Worm (Caenorhabditis elegans): Measurements from ENCODE around the gene cor-1.
A peak's percentile ranks its signal among the peaks of the same experiment; 100 is the strongest.
"Not testable (repeated sequence)": the region's sequence is repeated elsewhere in the genome, so short reads cannot be mapped to it uniquely, and the experiment has no call there.

The cor-1 gene

ce11 chrIII:10218587-10218986 lies 30.3 kb upstream of the cor-1 start, which contains the start of the genes rde-4 and cox-14 (continued):
- TF ChIP-seq ceh-20 (GFP tag; IDR thresholded peaks at IDR 0.05), result no peak
- no peak for TF ChIP-seq Y105C5A.15 (GFP tag; IDR thresholded peaks at IDR 0.05)
- peak; percentile 30 for TF ChIP-seq F37D6.2 (tag; optimal IDR thresholded peaks at IDR 0.05)
- no peak for TF ChIP-seq mxl-3 (GFP tag; optimal IDR thresholded peaks at IDR 0.05)
- TF ChIP-seq nhr-6 (tag; optimal IDR thresholded peaks at IDR 0.05), result peak; percentile 84
- TF ChIP-seq hlh-11 (tag; optimal IDR thresholded peaks at IDR 0.05), result no peak
- no peak for TF ChIP-seq skn-1 (tag; optimal IDR thresholded peaks at IDR 0.05)
- peak; percentile 88 for TF ChIP-seq hlh-30 (tag; optimal IDR thresholded peaks at IDR 0.05; ENCODE audit: insufficient read depth)
- no peak for TF ChIP-seq arid-1 (GFP tag; conservative IDR thresholded peaks at IDR 0.05)
- no peak for TF ChIP-seq Y75B8A.6 (GFP tag; IDR thresholded peaks at IDR 0.05)
- peak; percentile 78 for TF ChIP-seq dve-1 (tag; optimal IDR thresholded peaks at IDR 0.05; ENCODE audit: insufficient read depth)
- TF ChIP-seq aha-1 (tag), result peak; percentile 64
- TF ChIP-seq egl-43 (GFP tag; IDR thresholded peaks at IDR 0.05), result no peak
- TF ChIP-seq tra-1 (GFP tag; IDR thresholded peaks at IDR 0.05), result no peak
- TF ChIP-seq ztf-11 (tag; optimal IDR thresholded peaks at IDR 0.05), result no peak
- TF ChIP-seq ama-1 (optimal IDR thresholded peaks at IDR 0.05), result peak; percentile 18
- TF ChIP-seq spr-3 (GFP tag; optimal IDR thresholded peaks at IDR 0.05), result no peak
- no peak for TF ChIP-seq zip-11 (GFP tag; IDR thresholded peaks at IDR 0.05)
- TF ChIP-seq nhr-237 (tag; optimal IDR thresholded peaks at IDR 0.05), result no peak
- peak; percentile 68 for TF ChIP-seq nhr-28 (tag; optimal IDR thresholded peaks at IDR 0.05)
- TF ChIP-seq lsy-2 (tag; optimal IDR thresholded peaks at IDR 0.05), result peak; percentile 96 to 100
- TF ChIP-seq lin-1 (GFP tag; IDR thresholded peaks at IDR 0.05), result no peak
- no peak for TF ChIP-seq duxl-1 (tag; optimal IDR thresholded peaks at IDR 0.05; ENCODE audit: poor library complexity)
- TF ChIP-seq zag-1 (tag; optimal IDR thresholded peaks at IDR 0.05), result no peak
- TF ChIP-seq ceh-44 (GFP tag; IDR thresholded peaks at IDR 0.05), result no peak
- TF ChIP-seq F44E2.7 (GFP tag; IDR thresholded peaks at IDR 0.05), result no peak
- TF ChIP-seq pqm-1 (tag; optimal IDR thresholded peaks at IDR 0.05), result no peak
- no peak for TF ChIP-seq hif-1 (tag; optimal IDR thresholded peaks at IDR 0.05)
- peak; percentile 66 for TF ChIP-seq nhr-77 (tag; optimal IDR thresholded peaks at IDR 0.05)

- TF ChIP-seq hlh-30 (tag; optimal IDR thresholded peaks at IDR 0.05; ENCODE audit: insufficient read depth); ceh-44 (GFP tag; IDR thresholded peaks at IDR 0.05); fos-1 (tag; optimal IDR thresholded peaks at IDR 0.05): not testable (repeated sequence)
These were observed 27.1 kb upstream of the cor-1 start, which contains the start of gene Y70G10A.4 for ce11 chrIII:10221860-10222259. Y70G10A.4 (plus strand) TSS chrIII:10222160.

ce11 chrIII:10231641-10232040 lies 17.3 kb upstream of the cor-1 start:
- TF ChIP-seq unc-62 (GFP tag; optimal IDR thresholded peaks at IDR 0.05 in 1 of 2) (peak in 1 of 2 experiments; percentile 94), unc-62 (tag; optimal IDR thresholded peaks at IDR 0.05) (no peak), daf-19 (GFP tag; conservative IDR thresholded peaks at IDR 0.05) (no peak), saeg-2 (GFP tag; IDR thresholded peaks at IDR 0.05) (no peak), nhr-237 (tag; optimal IDR thresholded peaks at IDR 0.05) (no peak), spr-3 (GFP tag; optimal IDR thresholded peaks at IDR 0.05) (no peak), mep-1 (tag; optimal IDR thresholded peaks at IDR 0.05) (no peak), ama-1 (optimal IDR thresholded peaks at IDR 0.05) (no peak)

- TF ChIP-seq madf-5 (GFP tag; IDR thresholded peaks at IDR 0.05) (no peak), madf-9 (GFP tag; conservative IDR thresholded peaks at IDR 0.05) (no peak), gei-8 (GFP tag; optimal IDR thresholded peaks at IDR 0.05) (no peak), dve-1 (tag; optimal IDR thresholded peaks at IDR 0.05; ENCODE audit: insufficient read depth) (no peak), nhr-77 (tag; optimal IDR thresholded peaks at IDR 0.05) (no peak), duxl-1 (tag; optimal IDR thresholded peaks at IDR 0.05; ENCODE audit: poor library complexity) (no peak), saeg-2 (GFP tag; IDR thresholded peaks at IDR 0.05) (no peak), Y5F2A.4 (GFP tag; optimal IDR thresholded peaks at IDR 0.05) (no peak), unc-62 (GFP tag; optimal IDR thresholded peaks at IDR 0.05 in 1 of 2) (no peak), unc-62 (tag; optimal IDR thresholded peaks at IDR 0.05) (no peak)
These were observed 14.9 kb upstream of the cor-1 start, which contains the start of gene paml-1 for ce11 chrIII:10233979-10234378. paml-1 (minus strand) TSS chrIII:10234079.
